Fruit fly (Drosophila melanogaster) whole organism, adult: ENCODE measurements around the gene Wsck.

ENCODE experiments used
- CG12768 ChIP-seq: fragments of 200-800 bp; sonication (Bioruptor generic); optimal IDR thresholded peaks from 2 replicates; lab custom pipeline; 2017; ENCODE audit warnings: missing biosample characterization, missing genetic modification characterization, mild to moderate bottlenecking, moderate library complexity, missing genetic modification reagents
- CG14711 ChIP-seq: fragments of 200-800 bp; sonication (Bioruptor generic); optimal IDR thresholded peaks from 2 replicates; lab custom pipeline; 2018; ENCODE audit warnings: missing biosample characterization, mild to moderate bottlenecking, missing genetic modification characterization, moderate library complexity
- CG5204 ChIP-seq: fragments of 200-800 bp; sonication (Bioruptor generic); optimal IDR thresholded peaks from 2 replicates; lab custom pipeline; 2016; ENCODE audit warnings: missing biosample characterization, missing genetic modification characterization
- CG7045 ChIP-seq: fragments of 200-800 bp; sonication (Bioruptor generic); optimal IDR thresholded peaks from 2 replicates; lab custom pipeline; 2017; ENCODE audit warnings: missing biosample characterization, mild to moderate bottlenecking, missing genetic modification characterization
- CG7101 ChIP-seq: fragments of 200-800 bp; sonication (Bioruptor generic); optimal IDR thresholded peaks from 2 replicates; lab custom pipeline; 2018; ENCODE audit warnings: missing biosample characterization, mild to moderate bottlenecking, missing genetic modification characterization, moderate library complexity
- Clk ChIP-seq: fragments of 200-800 bp; sonication (Bioruptor generic); optimal IDR thresholded peaks from 2 replicates; lab custom pipeline; 2017; ENCODE audit warnings: missing biosample characterization, missing genetic modification characterization
- Mnt ChIP-seq: fragments of 200-800 bp; sonication (Bioruptor generic); optimal IDR thresholded peaks from 2 replicates; lab custom pipeline; 2016; ENCODE audit warnings: missing biosample characterization, mild to moderate bottlenecking, missing genetic modification characterization
- cic ChIP-seq: fragments of 200-800 bp; sonication (Bioruptor generic); optimal IDR thresholded peaks from 2 replicates; lab custom pipeline; 2017; ENCODE audit warnings: missing biosample characterization, mild to moderate bottlenecking, missing genetic modification characterization, moderate library complexity
- cnc ChIP-seq, 2 experiments: fragments of >200 bp; optimal IDR thresholded peaks; 2 replicates each; lab custom pipeline; 2017
- ovo ChIP-seq: fragments of 200-800 bp; sonication (Bioruptor generic); optimal IDR thresholded peaks from 2 replicates; lab custom pipeline; 2016; ENCODE audit warnings: missing biosample characterization, missing genetic modification characterization
- pad ChIP-seq: fragments of 200-800 bp; sonication (Bioruptor generic); optimal IDR thresholded peaks from 3 replicates; lab custom pipeline; 2017; ENCODE audit warnings: missing biosample characterization, missing genetic modification characterization, mild to moderate bottlenecking, moderate library complexity, missing genetic modification reagents
- tj ChIP-seq: fragments of 200-800 bp; sonication (Bioruptor generic); optimal IDR thresholded peaks from 3 replicates; lab custom pipeline; 2017; ENCODE audit warnings: missing biosample characterization, mild to moderate bottlenecking, missing genetic modification characterization, moderate library complexity

DNA sequence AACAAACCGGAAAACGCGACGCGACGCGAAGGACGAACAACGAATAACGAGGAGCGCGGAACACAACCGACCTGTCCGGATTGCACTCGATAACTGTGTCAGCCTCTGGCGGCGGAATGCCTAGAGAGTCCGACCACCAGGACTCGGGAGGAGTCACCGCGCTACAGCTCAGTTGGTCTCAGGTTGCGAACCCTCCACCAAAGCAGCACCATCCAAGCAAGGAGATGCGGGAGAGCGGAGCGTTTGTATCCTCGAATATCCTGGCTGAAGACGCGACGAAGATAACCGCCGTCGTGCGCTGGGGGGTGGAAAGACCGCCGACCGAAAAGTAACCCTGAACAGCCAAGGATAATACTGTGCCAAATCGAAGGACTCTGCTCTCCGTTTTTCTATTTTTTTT, 52.5 kb downstream of the Wsck start:
- TF ChIP-seq CG12768 (no peak), CG14711 (tag; lab: Kevin White, UChicago) (no peak), tj (no peak), CG5204 (GFP tag; lab: Kevin White, UChicago) (no peak), CG7045 (GFP tag; lab: Kevin White, UChicago) (no peak), Clk (GFP tag; lab: Kevin White, UChicago) (no peak), CG7101 (tag; lab: Kevin White, UChicago) (no peak), cnc (optimal IDR thresholded peaks at IDR 0.05; lab: Kevin White, UChicago) (no peak), cic (no peak), pad (no peak), Mnt (no peak), ovo (GFP tag; lab: Kevin White, UChicago) (no peak)
